Fruit fly (Drosophila melanogaster) whole organism, pupa: ENCODE data around the gene CG15254.
"Not testable (repeated sequence)": the region's sequence is repeated elsewhere in the genome, so short reads cannot be mapped to it uniquely, and the experiment has no call there.

Experiments
- CG10348 ChIP-seq: fragments of 200-800 bp; sonication (Bioruptor generic); IDR thresholded peaks from 2 replicates; pipeline ENCODE4 v1.3.6; 2022; ENCODE audit warnings: missing biosample characterization, missing genetic modification characterization
- CG12605 ChIP-seq: fragments of 200-800 bp; sonication (Bioruptor generic); IDR thresholded peaks from 2 replicates; pipeline ENCODE4 v1.3.6; 2022; ENCODE audit warnings: missing biosample characterization, missing genetic modification characterization
- CG13204 ChIP-seq: fragments of 200-800 bp; sonication (Bioruptor generic); optimal IDR thresholded peaks from 2 replicates; lab custom pipeline; 2018; ENCODE audit warnings: missing biosample characterization, mild to moderate bottlenecking, missing genetic modification characterization, moderate library complexity
- CG14655 ChIP-seq: fragments of 200-800 bp; sonication (Bioruptor generic); optimal IDR thresholded peaks from 3 replicates; lab custom pipeline; 2017; ENCODE audit warnings: mild to moderate bottlenecking, missing biosample characterization, missing genetic modification reagents, missing genetic modification characterization
- CG15710 ChIP-seq: fragments of 200-800 bp; sonication (Bioruptor generic); optimal IDR thresholded peaks from 2 replicates; lab custom pipeline; 2018; ENCODE audit warnings: missing biosample characterization, mild to moderate bottlenecking, missing genetic modification characterization, moderate library complexity
- CG17806 ChIP-seq: fragments of 200-800 bp; sonication (Bioruptor generic); optimal IDR thresholded peaks from 2 replicates; lab custom pipeline; 2018; ENCODE audit warnings: missing biosample characterization, mild to moderate bottlenecking, missing genetic modification characterization, moderate library complexity
- CG32121 ChIP-seq: fragments of 200-800 bp; sonication (Bioruptor generic); IDR thresholded peaks from 2 replicates; pipeline ENCODE4 v1.3.6; 2022; ENCODE audit warnings: missing biosample characterization, missing genetic modification characterization
- CG34367 ChIP-seq: fragments of 200-800 bp; sonication (Bioruptor generic); optimal IDR thresholded peaks from 2 replicates; lab custom pipeline; 2018; ENCODE audit warnings: missing biosample characterization, mild to moderate bottlenecking, missing genetic modification characterization
- CG4496 ChIP-seq: fragments of 200-800 bp; sonication (Bioruptor generic); IDR thresholded peaks from 3 replicates; pipeline ENCODE4 v1.3.6; 2022; ENCODE audit warnings: missing biosample characterization, missing genetic modification characterization
- CG8159 ChIP-seq: fragments of 200-800 bp; sonication (Bioruptor generic); optimal IDR thresholded peaks from 3 replicates; lab custom pipeline; 2018; ENCODE audit warnings: missing biosample characterization, mild to moderate bottlenecking, missing genetic modification characterization, moderate library complexity
- CG8301 ChIP-seq: fragments of 200-800 bp; sonication (Bioruptor generic); optimal IDR thresholded peaks from 2 replicates; lab custom pipeline; 2018; ENCODE audit warnings: missing biosample characterization, mild to moderate bottlenecking, missing genetic modification characterization
- CG9948 ChIP-seq: fragments of 200-800 bp; sonication (Bioruptor generic); optimal IDR thresholded peaks from 2 replicates; lab custom pipeline; 2018; ENCODE audit warnings: missing biosample characterization, mild to moderate bottlenecking, missing genetic modification characterization, moderate library complexity
- D1 ChIP-seq: fragments of 200-800 bp; sonication (Bioruptor generic); optimal IDR thresholded peaks from 2 replicates; lab custom pipeline; 2018; ENCODE audit warnings: missing biosample characterization, mild to moderate bottlenecking, missing genetic modification characterization, moderate library complexity
- EcR ChIP-seq: fragments of 200-800 bp; sonication (Bioruptor generic); optimal IDR thresholded peaks from 3 replicates; lab custom pipeline; 2019; ENCODE audit warnings: missing biosample characterization, missing genetic modification characterization, mild to moderate bottlenecking, moderate library complexity, missing genetic modification reagents
- Ets98B ChIP-seq: fragments of 200-800 bp; sonication (Bioruptor generic); IDR thresholded peaks from 2 replicates; pipeline ENCODE4 v1.3.6; 2022; ENCODE audit warnings: missing biosample characterization, missing genetic modification characterization
- Pif1A ChIP-seq: fragments of 200-800 bp; sonication (Bioruptor generic); optimal IDR thresholded peaks from 3 replicates; lab custom pipeline; 2016; ENCODE audit warnings: missing biosample characterization, missing genetic modification characterization
- Pif1B ChIP-seq: fragments of 200-800 bp; sonication (Bioruptor generic); optimal IDR thresholded peaks from 3 replicates; lab custom pipeline; 2016; ENCODE audit warnings: missing biosample characterization, missing genetic modification characterization
- Snoo ChIP-seq: fragments of 200-800 bp; sonication (Bioruptor generic); optimal IDR thresholded peaks from 3 replicates; lab custom pipeline; 2017; ENCODE audit warnings: missing biosample characterization, mild to moderate bottlenecking, missing genetic modification characterization, inconsistent platforms
- fd96Ca ChIP-seq: fragments of 200-800 bp; sonication (Bioruptor generic); IDR thresholded peaks from 3 replicates; pipeline ENCODE4 v1.3.6; 2022; ENCODE audit warnings: missing biosample characterization, missing genetic modification characterization
- gl ChIP-seq: fragments of 200-800 bp; sonication (Bioruptor generic); optimal IDR thresholded peaks from 2 replicates; lab custom pipeline; 2018; ENCODE audit warnings: missing biosample characterization, mild to moderate bottlenecking, missing genetic modification characterization
- rn ChIP-seq: fragments of 200-800 bp; sonication (Bioruptor generic); IDR thresholded peaks from 2 replicates; pipeline ENCODE4 v1.3.6; 2022; ENCODE audit warnings: missing biosample characterization, missing genetic modification characterization

The CG15254 gene

dm6 chr2L:15614728-15615127 lies at the start of gene CG15254:
CG15254 (minus strand) TSS chr2L:15614828.
- TF ChIP-seq Ets98B (GFP tag; lab: Robert Waterston, UW) (no peak), CG34367 (no peak), fd96Ca (GFP tag; lab: Robert Waterston, UW) (no peak), CG12605 (GFP tag; lab: Robert Waterston, UW) (no peak), CG13204 (no peak), Pif1B (GFP tag; lab: Kevin White, UChicago) (no peak), CG8159 (tag; lab: Kevin White, UChicago) (no peak), EcR (no peak), D1 (tag; lab: Kevin White, UChicago) (no peak), CG9948 (tag; lab: Kevin White, UChicago) (no peak), CG15710 (no peak)

dm6 chr2L:15660741-15661140 lies 46.1 kb upstream of the CG15254 start, which contains the start of gene CG18477:
CG18477 (plus strand) TSS chr2L:15661041.
- not testable (repeated sequence) for TF ChIP-seq CG9948 (tag; lab: Kevin White, UChicago); Pif1A; Snoo (tag; lab: Kevin White, UChicago)

dm6 chr2L:15659374-15659773 lies 44.7 kb upstream of the CG15254 start, which contains the start of gene CG44141:
CG44141 (minus strand) TSS chr2L:15659474.
- not testable (repeated sequence) for TF ChIP-seq gl (tag; lab: Kevin White, UChicago); Pif1A; CG10348 (GFP tag; lab: Robert Waterston, UW)

- TF ChIP-seq D1 (tag; lab: Kevin White, UChicago) (peak; percentile 75), rn (no peak)
These were observed 29.2 kb upstream of the CG15254 start for dm6 chr2L:15643791-15644190.

- no peak for TF ChIP-seq CG8159 (tag; lab: Kevin White, UChicago)
- no peak for TF ChIP-seq CG17806 (tag; lab: Kevin White, UChicago)
- TF ChIP-seq Snoo (tag; lab: Kevin White, UChicago): no peak
- TF ChIP-seq fd96Ca (GFP tag; lab: Robert Waterston, UW): no peak
- no peak for TF ChIP-seq Pif1A
These were observed 27.0 kb upstream of the CG15254 start for dm6 chr2L:15641668-15642067.

DNA sequence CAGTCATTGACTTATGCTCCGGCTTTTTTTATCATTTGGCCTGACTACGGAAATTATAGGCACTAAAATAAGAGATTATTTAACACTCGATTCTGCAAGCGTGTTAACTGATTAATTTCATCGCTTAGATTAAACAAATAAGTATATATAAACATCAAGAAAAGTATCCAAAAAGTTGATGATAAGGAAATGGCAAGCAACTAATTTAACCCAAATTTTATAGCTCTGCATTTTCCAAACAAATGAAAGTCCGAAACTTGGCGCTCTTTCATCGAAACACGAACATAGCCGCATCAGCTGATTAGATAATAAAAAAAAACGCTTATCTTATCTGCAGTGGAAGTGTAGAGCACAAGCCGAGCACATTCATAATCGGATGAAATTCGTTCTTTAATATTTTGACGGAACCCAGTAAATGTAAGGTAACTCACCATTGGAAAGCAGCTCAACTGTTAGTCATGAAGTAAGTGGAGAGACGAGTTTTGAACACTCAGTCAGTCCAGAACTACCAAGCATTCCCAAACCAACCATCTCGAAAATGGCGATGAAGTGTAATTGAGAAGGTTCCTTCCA lies 15.1 kb upstream of the CG15254 start, which contains the start of gene CG18480:
Gene CG18480, plus strand, starts transcription at position 407 of the 573 bp plus-strand sequence.
- no peak for TF ChIP-seq CG8159 (tag; lab: Kevin White, UChicago)
- no peak for TF ChIP-seq CG12605 (GFP tag; lab: Robert Waterston, UW)
- TF ChIP-seq Pif1B (GFP tag; lab: Kevin White, UChicago): no peak
- TF ChIP-seq CG13204: no peak
- TF ChIP-seq D1 (tag; lab: Kevin White, UChicago): no peak
- TF ChIP-seq CG32121 (GFP tag; lab: Robert Waterston, UW): no peak
- no peak for TF ChIP-seq rn
- TF ChIP-seq Snoo (tag; lab: Kevin White, UChicago): no peak
- TF ChIP-seq fd96Ca (GFP tag; lab: Robert Waterston, UW): no peak
- TF ChIP-seq CG14655 (GFP tag; lab: Kevin White, UChicago): no peak
- no peak for TF ChIP-seq CG4496 (GFP tag; lab: Robert Waterston, UW)
- no peak for TF ChIP-seq CG15710
- TF ChIP-seq Ets98B (GFP tag; lab: Robert Waterston, UW): no peak
- TF ChIP-seq CG17806 (tag; lab: Kevin White, UChicago): no peak
- no peak for TF ChIP-seq EcR
- no peak for TF ChIP-seq CG34367
- no peak for TF ChIP-seq CG9948 (tag; lab: Kevin White, UChicago)
- no peak for TF ChIP-seq CG10348 (GFP tag; lab: Robert Waterston, UW)
- TF ChIP-seq CG8301 (tag; lab: Kevin White, UChicago): no peak
- TF ChIP-seq gl (tag; lab: Kevin White, UChicago): no peak

- TF ChIP-seq Ets98B (GFP tag; lab: Robert Waterston, UW) (no peak), CG8301 (tag; lab: Kevin White, UChicago) (no peak), Pif1B (GFP tag; lab: Kevin White, UChicago) (no peak), CG34367 (no peak), rn (no peak), CG17806 (tag; lab: Kevin White, UChicago) (no peak), CG14655 (GFP tag; lab: Kevin White, UChicago) (no peak)
- TF ChIP-seq, all 21 proteins: peak for 0
These were observed 13.8 kb upstream of the CG15254 start, which contains the start of gene CG7631 for dm6 chr2L:15628378-15628777. CG7631 (plus strand) TSS chr2L:15628678.
